Fruit fly (Drosophila melanogaster) whole organism: ENCODE measurements around the gene Prps.

Experiments used
- CG8478 ChIP-seq: fragments of >200 bp; optimal IDR thresholded peaks from 2 replicates; lab custom pipeline; 2018; ENCODE audit warnings: inconsistent platforms
- Dll ChIP-seq: fragments of >200 bp; optimal IDR thresholded peaks from 2 replicates; lab custom pipeline; 2017
- EcR ChIP-seq, 2 experiments: fragments of >200 bp; optimal IDR thresholded peaks; 2 replicates each; lab custom pipeline; 2017; ENCODE audit warnings: missing biosample characterization in 2 of 2, missing genetic modification characterization in 2 of 2, missing genetic modification reagents in 2 of 2
- pan ChIP-seq: fragments of >200 bp; optimal IDR thresholded peaks from 2 replicates; lab custom pipeline; 2017
- psq ChIP-seq: fragments of >200 bp; optimal IDR thresholded peaks from 2 replicates; lab custom pipeline; 2017
- usp ChIP-seq: fragments of >200 bp; optimal IDR thresholded peaks from 2 replicates; lab custom pipeline; 2017; ENCODE audit warnings: missing biosample characterization, missing genetic modification characterization, mixed read lengths

Gene Prps

DNA sequence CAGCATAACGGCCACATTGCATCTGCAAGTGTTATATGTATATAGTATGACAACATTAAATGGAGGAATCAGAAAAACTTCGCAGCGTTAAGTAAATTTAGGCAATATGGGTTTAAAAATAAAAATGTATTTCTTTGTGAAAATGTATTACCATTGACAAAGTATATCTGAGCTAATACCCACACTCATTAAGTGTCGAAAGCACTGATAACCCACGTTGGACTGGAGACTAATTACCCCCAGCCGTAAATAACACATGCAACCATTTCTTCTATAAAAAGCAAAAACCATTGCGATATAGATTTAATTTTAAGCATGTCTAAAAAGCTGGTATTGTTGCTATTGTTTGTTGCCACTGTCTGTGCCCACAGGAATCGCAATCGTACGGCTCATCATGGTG lies 58.7 kb downstream of the Prps start, which contains the start of gene CG8329:
TSS of gene CG8329 (plus strand) at position 301 of the 400 bp plus-strand sequence.
- TF ChIP-seq EcR (GFP tag; optimal IDR thresholded peaks at IDR 0.05; lab: Kevin White, UChicago) (no peak), CG8478 (lab: Kevin White, UChicago) (no peak), Dll (lab: Kevin White, UChicago) (no peak), psq (no peak), pan (lab: Kevin White, UChicago) (no peak), usp (GFP tag; lab: Kevin White, UChicago) (no peak)
